Fruit fly (Drosophila melanogaster) whole organism, prepupa: ENCODE results near the gene Ankle2.

Source experiments
- Blimp-1 ChIP-seq: fragments of 200-800 bp; sonication (Bioruptor generic); optimal IDR thresholded peaks from 3 replicates; lab custom pipeline; 2017; ENCODE audit warnings: missing biosample characterization, missing genetic modification characterization, mild to moderate bottlenecking, moderate library complexity, missing genetic modification reagents
- CG11294 ChIP-seq: fragments of 200-800 bp; sonication (Bioruptor generic); IDR thresholded peaks from 2 replicates; pipeline ENCODE4 v1.3.6; 2022; ENCODE audit warnings: missing biosample characterization, missing genetic modification characterization
- CG15336 ChIP-seq: fragments of 200-800 bp; sonication (Bioruptor generic); IDR thresholded peaks from 2 replicates; pipeline ENCODE4 v1.3.6; 2022; ENCODE audit warnings: missing biosample characterization, missing genetic modification characterization
- CG1621 ChIP-seq: fragments of 200-800 bp; sonication (Bioruptor generic); optimal IDR thresholded peaks from 3 replicates; lab custom pipeline; 2018; ENCODE audit warnings: missing biosample characterization, mild to moderate bottlenecking, missing genetic modification characterization
- CG3032 ChIP-seq: fragments of 200-800 bp; optimal IDR thresholded peaks from 2 replicates; lab custom pipeline; 2019; ENCODE audit warnings: missing biosample characterization, mild to moderate bottlenecking, missing genetic modification characterization, moderate library complexity
- CG31627 ChIP-seq: fragments of 200-800 bp; sonication (Bioruptor generic); optimal IDR thresholded peaks from 3 replicates; lab custom pipeline; 2016; ENCODE audit warnings: missing biosample characterization, missing genetic modification characterization
- CG32006 ChIP-seq: fragments of 200-800 bp; sonication (Bioruptor generic); optimal IDR thresholded peaks from 3 replicates; lab custom pipeline; 2017; ENCODE audit warnings: missing biosample characterization, mild to moderate bottlenecking, missing genetic modification characterization
- CG34406 ChIP-seq: fragments of 200-800 bp; sonication (Bioruptor generic); optimal IDR thresholded peaks from 3 replicates; lab custom pipeline; 2016; ENCODE audit warnings: missing biosample characterization, missing genetic modification characterization
- CG3919 ChIP-seq: fragments of 200-800 bp; sonication (Bioruptor generic); optimal IDR thresholded peaks from 3 replicates; lab custom pipeline; 2016; ENCODE audit warnings: missing biosample characterization, missing genetic modification characterization
- CG4318 ChIP-seq: fragments of 200-800 bp; sonication (Bioruptor generic); optimal IDR thresholded peaks from 3 replicates; lab custom pipeline; 2017; ENCODE audit warnings: missing biosample characterization, mild to moderate bottlenecking, missing genetic modification characterization
- CG6163 ChIP-seq: fragments of 200-800 bp; sonication (Bioruptor generic); IDR thresholded peaks from 3 replicates; pipeline ENCODE4 v1.3.6; 2022; ENCODE audit warnings: missing biosample characterization, missing genetic modification characterization
- CG6276 ChIP-seq: fragments of 200-800 bp; sonication (Bioruptor generic); optimal IDR thresholded peaks from 2 replicates; lab custom pipeline; 2017; ENCODE audit warnings: missing biosample characterization, mild to moderate bottlenecking, missing genetic modification characterization
- CG6792 ChIP-seq: fragments of 200-800 bp; sonication (Bioruptor generic); optimal IDR thresholded peaks from 3 replicates; lab custom pipeline; 2016; ENCODE audit warnings: missing biosample characterization, missing genetic modification characterization
- CG6808 ChIP-seq: fragments of 200-800 bp; sonication (Bioruptor generic); optimal IDR thresholded peaks from 3 replicates; lab custom pipeline; 2017; ENCODE audit warnings: missing biosample characterization, missing genetic modification characterization, mild to moderate bottlenecking, moderate library complexity, missing genetic modification reagents
- CG6854 ChIP-seq: fragments of 200-800 bp; sonication (Bioruptor generic); optimal IDR thresholded peaks from 2 replicates; lab custom pipeline; 2017; ENCODE audit warnings: missing biosample characterization, mild to moderate bottlenecking, missing genetic modification characterization
- CG7368 ChIP-seq: fragments of 200-800 bp; sonication (Bioruptor generic); optimal IDR thresholded peaks from 3 replicates; lab custom pipeline; 2016; ENCODE audit warnings: missing biosample characterization, missing genetic modification characterization
- CG8632 ChIP-seq: fragments of 200-800 bp; sonication (Bioruptor generic); optimal IDR thresholded peaks from 3 replicates; lab custom pipeline; 2016; ENCODE audit warnings: missing biosample characterization, missing genetic modification characterization
- CG9139 ChIP-seq: fragments of 200-800 bp; sonication (Bioruptor generic); optimal IDR thresholded peaks from 3 replicates; lab custom pipeline; 2017; ENCODE audit warnings: missing biosample characterization, mild to moderate bottlenecking, missing genetic modification characterization
- Eip75B ChIP-seq: fragments of 200-800 bp; sonication (Bioruptor generic); optimal IDR thresholded peaks from 3 replicates; lab custom pipeline; 2016; ENCODE audit warnings: missing biosample characterization, missing genetic modification characterization
- Eip78C ChIP-seq: fragments of 200-800 bp; sonication (Bioruptor generic); peaks from one replicate; lab custom pipeline; 2016; ENCODE audit warnings: missing biosample characterization, missing genetic modification characterization
- Eip93F ChIP-seq: fragments of 200-800 bp; sonication (Bioruptor generic); optimal IDR thresholded peaks from 2 replicates; lab custom pipeline; 2016; ENCODE audit warnings: missing biosample characterization, mild to moderate bottlenecking, missing genetic modification characterization
- Ets21C ChIP-seq: fragments of 200-800 bp; sonication (Bioruptor generic); optimal IDR thresholded peaks from 3 replicates; lab custom pipeline; 2016; ENCODE audit warnings: missing biosample characterization, missing genetic modification characterization
- Ets96B ChIP-seq: fragments of 200-800 bp; optimal IDR thresholded peaks from 2 replicates; lab custom pipeline; 2019; ENCODE audit warnings: missing biosample characterization, mild to moderate bottlenecking, missing genetic modification characterization, moderate library complexity
- Hr39 ChIP-seq: fragments of 200-800 bp; sonication (Bioruptor generic); optimal IDR thresholded peaks from 2 replicates; lab custom pipeline; 2016; ENCODE audit warnings: missing biosample characterization, missing genetic modification characterization
- Lpt ChIP-seq: fragments of 200-800 bp; sonication (Bioruptor generic); optimal IDR thresholded peaks from 3 replicates; lab custom pipeline; 2016; ENCODE audit warnings: missing biosample characterization, missing genetic modification characterization
- Met ChIP-seq: fragments of 200-800 bp; sonication (Bioruptor generic); optimal IDR thresholded peaks from 3 replicates; lab custom pipeline; 2016; ENCODE audit warnings: missing biosample characterization, missing genetic modification characterization
- OdsH ChIP-seq: fragments of 200-800 bp; sonication (Bioruptor generic); optimal IDR thresholded peaks from 3 replicates; lab custom pipeline; 2016; ENCODE audit warnings: missing biosample characterization, missing genetic modification characterization
- Smox ChIP-seq: fragments of 200-800 bp; sonication (Bioruptor generic); optimal IDR thresholded peaks from 3 replicates; lab custom pipeline; 2016; ENCODE audit warnings: missing biosample characterization, missing genetic modification characterization
- Sox14 ChIP-seq: fragments of 200-800 bp; sonication (Bioruptor generic); optimal IDR thresholded peaks from 3 replicates; lab custom pipeline; 2016; ENCODE audit warnings: missing biosample characterization, missing genetic modification characterization
- Sox15 ChIP-seq: fragments of 200-800 bp; sonication (Bioruptor generic); optimal IDR thresholded peaks from 3 replicates; lab custom pipeline; 2016; ENCODE audit warnings: missing biosample characterization, missing genetic modification characterization
- acj6 ChIP-seq: fragments of 200-800 bp; sonication (Bioruptor generic); optimal IDR thresholded peaks from 3 replicates; lab custom pipeline; 2016; ENCODE audit warnings: missing biosample characterization, missing genetic modification characterization
- cyc ChIP-seq: fragments of 200-800 bp; sonication (Bioruptor generic); optimal IDR thresholded peaks from 3 replicates; lab custom pipeline; 2016; ENCODE audit warnings: missing biosample characterization, missing genetic modification characterization
- dsx ChIP-seq: fragments of 200-800 bp; optimal IDR thresholded peaks from 3 replicates; lab custom pipeline; 2019; ENCODE audit warnings: missing biosample characterization, mild to moderate bottlenecking, missing genetic modification characterization, moderate library complexity; ENCODE audit not compliant: poor library complexity, severe bottlenecking
- eg ChIP-seq: fragments of 200-800 bp; sonication (Bioruptor generic); IDR thresholded peaks from 3 replicates; pipeline ENCODE4 v1.3.6; 2022; ENCODE audit warnings: missing biosample characterization, missing genetic modification characterization
- esn ChIP-seq: fragments of 200-800 bp; sonication (Bioruptor generic); optimal IDR thresholded peaks from 2 replicates; lab custom pipeline; 2016; ENCODE audit warnings: missing biosample characterization, mild to moderate bottlenecking, missing genetic modification characterization, moderate library complexity
- fd59A ChIP-seq: fragments of 200-800 bp; sonication (Bioruptor generic); optimal IDR thresholded peaks from 2 replicates; lab custom pipeline; 2017; ENCODE audit warnings: missing biosample characterization, mild to moderate bottlenecking, missing genetic modification characterization, missing genetic modification reagents
- fd85E ChIP-seq: fragments of 200-800 bp; sonication (Bioruptor generic); optimal IDR thresholded peaks from 3 replicates; lab custom pipeline; 2016; ENCODE audit warnings: missing biosample characterization, missing genetic modification characterization
- fkh ChIP-seq: fragments of 200-800 bp; sonication (Bioruptor generic); optimal IDR thresholded peaks from 3 replicates; lab custom pipeline; 2017; ENCODE audit warnings: missing biosample characterization, mild to moderate bottlenecking, missing genetic modification characterization, moderate library complexity
- lz ChIP-seq: fragments of 200-800 bp; sonication (Bioruptor generic); optimal IDR thresholded peaks from 3 replicates; lab custom pipeline; 2016; ENCODE audit warnings: missing biosample characterization, missing genetic modification characterization
- net ChIP-seq: fragments of 200-800 bp; sonication (Bioruptor generic); optimal IDR thresholded peaks from 3 replicates; lab custom pipeline; 2016; ENCODE audit warnings: missing biosample characterization, missing genetic modification characterization
- pdm3 ChIP-seq: fragments of 200-800 bp; sonication (Bioruptor generic); optimal IDR thresholded peaks from 3 replicates; lab custom pipeline; 2016; ENCODE audit warnings: missing biosample characterization, missing genetic modification characterization
- salr ChIP-seq, 2 experiments: fragments of 200-800 bp; sonication (Bioruptor generic); optimal IDR thresholded peaks; 3 replicates each; lab custom pipeline; 2016 to 2018; ENCODE audit warnings: missing biosample characterization in 2 of 2, missing genetic modification characterization in 2 of 2, mild to moderate bottlenecking in 1 of 2
- spab ChIP-seq: fragments of 200-800 bp; sonication (Bioruptor generic); optimal IDR thresholded peaks from 2 replicates; lab custom pipeline; 2017; ENCODE audit warnings: missing biosample characterization, mild to moderate bottlenecking, missing genetic modification characterization, missing genetic modification reagents
- ss ChIP-seq, 2 experiments: fragments of 200-800 bp; sonication (Bioruptor generic); optimal IDR thresholded peaks; 2 replicates in 1 of 2; 3 replicates in 1 of 2; lab custom pipeline; 2017 to 2018; ENCODE audit warnings: mild to moderate bottlenecking in 2 of 2, missing biosample characterization in 2 of 2, missing genetic modification characterization in 2 of 2, moderate library complexity in 1 of 2
- topi ChIP-seq: fragments of 200-800 bp; sonication (Bioruptor generic); optimal IDR thresholded peaks from 3 replicates; lab custom pipeline; 2016; ENCODE audit warnings: missing biosample characterization, missing genetic modification characterization
- vri ChIP-seq: fragments of 200-800 bp; sonication (Bioruptor generic); optimal IDR thresholded peaks from 3 replicates; lab custom pipeline; 2016; ENCODE audit warnings: missing biosample characterization, mild to moderate bottlenecking, missing genetic modification characterization

Ankle2 gene

DNA sequence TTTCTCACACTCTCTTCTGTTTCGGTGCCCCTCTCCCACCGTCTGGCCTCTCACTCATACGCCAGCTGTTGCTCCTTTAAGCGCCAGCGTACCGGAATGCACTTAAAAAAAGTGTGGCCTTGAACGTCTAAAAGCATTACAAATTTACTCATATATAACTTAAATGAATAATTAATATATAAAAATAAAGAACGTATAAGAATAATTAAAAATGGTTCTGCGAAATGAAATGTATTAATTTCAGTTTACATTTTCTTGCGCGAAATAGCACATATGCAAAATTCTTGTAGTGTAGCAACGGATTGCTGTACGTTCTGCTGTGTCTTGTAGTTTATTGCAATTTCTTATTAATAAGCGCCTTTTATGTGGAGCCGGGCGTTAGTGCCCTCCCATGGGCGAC lies 16.4 kb downstream of the Ankle2 start (continued):
- TF ChIP-seq CG1621: peak; percentile 37
- peak; percentile 59 for TF ChIP-seq spab (GFP tag; lab: Kevin White, UChicago)
- TF ChIP-seq CG7368 (GFP tag; lab: Kevin White, UChicago): peak; percentile 56
- peak; percentile 38; the same call in 1 of the 2 replicates for TF ChIP-seq CG11294 (GFP tag; lab: Robert Waterston, UW)
- peak; percentile 78 for TF ChIP-seq CG6163 (GFP tag; lab: Robert Waterston, UW)
- TF ChIP-seq net (GFP tag; lab: Kevin White, UChicago): peak; percentile 46
- peak; percentile 71 for TF ChIP-seq CG15336 (GFP tag; lab: Robert Waterston, UW)
- peak; percentile 57; the same call in 1 of the 3 replicates for TF ChIP-seq eg (GFP tag; lab: Robert Waterston, UW)
- TF ChIP-seq Met (GFP tag; lab: Kevin White, UChicago): peak; percentile 57
- TF ChIP-seq Eip75B (GFP tag; lab: Kevin White, UChicago): peak; percentile 49
- peak; percentile 65 for TF ChIP-seq Lpt (GFP tag; lab: Kevin White, UChicago)
- TF ChIP-seq CG8632 (GFP tag; lab: Kevin White, UChicago): peak; percentile 76
- TF ChIP-seq acj6 (GFP tag; lab: Kevin White, UChicago): peak; percentile 74
- peak; percentile 65 for TF ChIP-seq esn
- TF ChIP-seq CG3032 (tag; lab: Kevin White, UChicago): peak; percentile 80
- peak; percentile 73 for TF ChIP-seq OdsH (GFP tag; lab: Kevin White, UChicago)
- no peak for TF ChIP-seq CG31627 (GFP tag; lab: Kevin White, UChicago)
- TF ChIP-seq cyc (GFP tag; lab: Kevin White, UChicago): peak; percentile 25
- TF ChIP-seq topi (GFP tag; lab: Kevin White, UChicago): peak; percentile 58
- peak; percentile 12 for TF ChIP-seq Sox15 (GFP tag; lab: Kevin White, UChicago)
- peak; percentile 24 for TF ChIP-seq Blimp-1 (GFP tag; lab: Kevin White, UChicago)
- TF ChIP-seq Ets21C (GFP tag; lab: Kevin White, UChicago): no peak
- peak; percentile 76 for TF ChIP-seq CG34406 (GFP tag; lab: Kevin White, UChicago)
- peak; percentile 77 for TF ChIP-seq dsx (GFP tag; lab: Kevin White, UChicago)
- TF ChIP-seq salr (GFP tag; optimal IDR thresholded peaks at IDR 0.05; lab: Kevin White, UChicago): peak in 1 of 2 experiments; percentile 15
- TF ChIP-seq CG6792 (GFP tag; lab: Kevin White, UChicago): peak; percentile 55
- peak; percentile 61 for TF ChIP-seq Eip93F
- TF ChIP-seq fd85E (GFP tag; lab: Kevin White, UChicago): no peak
- peak; percentile 92 for TF ChIP-seq Eip78C
- TF ChIP-seq CG4318 (GFP tag; lab: Kevin White, UChicago): peak; percentile 41
- TF ChIP-seq fkh (GFP tag; lab: Kevin White, UChicago): no peak

DNA sequence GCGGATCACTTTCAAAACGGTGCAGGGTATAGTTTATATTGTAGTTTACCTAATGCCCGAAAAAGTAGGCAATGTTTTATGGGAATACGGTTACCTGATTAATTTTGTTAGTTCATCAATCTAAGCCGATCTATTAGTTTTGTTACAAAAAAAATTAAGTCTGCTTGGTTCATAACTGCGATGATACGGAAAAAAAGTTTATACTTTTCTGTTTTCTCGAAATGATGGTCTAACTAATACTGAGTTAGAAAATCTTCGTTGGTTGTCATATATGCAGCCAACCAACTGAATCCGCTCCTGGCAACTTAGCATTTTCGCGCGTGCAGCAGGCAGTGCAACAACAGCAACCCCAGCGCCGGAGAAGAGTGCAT lies 17.1 kb downstream of the Ankle2 start:
- TF ChIP-seq net (GFP tag; lab: Kevin White, UChicago) (peak; percentile 91), CG6808 (peak; percentile 98), CG3919 (GFP tag; lab: Kevin White, UChicago) (peak; percentile 97), CG6276 (GFP tag; lab: Kevin White, UChicago) (peak; percentile 95), CG9139 (GFP tag; lab: Kevin White, UChicago) (peak; percentile 87), Eip93F (peak; percentile 63), CG6854 (GFP tag; lab: Kevin White, UChicago) (peak; percentile 88), CG32006 (GFP tag; lab: Kevin White, UChicago) (peak; percentile 98), Ets96B (tag; lab: Kevin White, UChicago) (peak; percentile 95), acj6 (GFP tag; lab: Kevin White, UChicago) (peak; percentile 97), Sox15 (GFP tag; lab: Kevin White, UChicago) (peak; percentile 96), Smox (GFP tag; lab: Kevin White, UChicago) (peak; percentile 93), dsx (GFP tag; lab: Kevin White, UChicago) (peak; percentile 91), Sox14 (peak; percentile 97), Met (GFP tag; lab: Kevin White, UChicago) (peak; percentile 97), vri (GFP tag; lab: Kevin White, UChicago) (peak; percentile 76), pdm3 (GFP tag; lab: Kevin White, UChicago) (peak; percentile 98), ss (GFP tag; optimal IDR thresholded peaks at IDR 0.05; lab: Kevin White, UChicago) (peak; percentile 95 to 97), Hr39 (peak; percentile 97), CG6163 (GFP tag; lab: Robert Waterston, UW) (no peak; the same call in none of the 3 replicates), CG4318 (GFP tag; lab: Kevin White, UChicago) (peak; percentile 97), Eip78C (peak; percentile 99), CG1621 (peak; percentile 90), spab (GFP tag; lab: Kevin White, UChicago) (peak; percentile 97), fd85E (GFP tag; lab: Kevin White, UChicago) (peak; percentile 81), salr (GFP tag; optimal IDR thresholded peaks at IDR 0.05; lab: Kevin White, UChicago) (peak; percentile 88 to 96), eg (GFP tag; lab: Robert Waterston, UW) (peak; percentile 76; the same call in 2 of the 3 replicates), esn (peak; percentile 96), fd59A (GFP tag; lab: Kevin White, UChicago) (peak; percentile 98), lz (GFP tag; lab: Kevin White, UChicago) (peak; percentile 97), Lpt (GFP tag; lab: Kevin White, UChicago) (peak; percentile 93), fkh (GFP tag; lab: Kevin White, UChicago) (no peak), CG6792 (GFP tag; lab: Kevin White, UChicago) (peak; percentile 96)
